Fruit fly (Drosophila melanogaster) whole organism, wandering third instar larva: Measurements from ENCODE around the gene Nlp.

Source experiments
- Abd-B ChIP-seq: fragments of >200 bp; optimal IDR thresholded peaks from 2 replicates; lab custom pipeline; 2017; ENCODE audit warnings: missing biosample characterization, missing genetic modification characterization
- CG32264 ChIP-seq: fragments of 200-800 bp; sonication (Bioruptor generic); optimal IDR thresholded peaks from 2 replicates; lab custom pipeline; 2016; ENCODE audit warnings: missing biosample characterization, missing genetic modification characterization
- CG9705 ChIP-seq: fragments of 200-800 bp; sonication (Bioruptor generic); optimal IDR thresholded peaks from 2 replicates; lab custom pipeline; 2018; ENCODE audit warnings: missing biosample characterization, mild to moderate bottlenecking, missing genetic modification characterization
- CrebA ChIP-seq: fragments of 200-800 bp; sonication (Bioruptor generic); optimal IDR thresholded peaks from 2 replicates; lab custom pipeline; 2016; ENCODE audit warnings: missing biosample characterization, mild to moderate bottlenecking, missing genetic modification characterization, borderline replicate concordance
- Dfd ChIP-seq: fragments of >200 bp; optimal IDR thresholded peaks from 2 replicates; lab custom pipeline; 2017; ENCODE audit warnings: missing biosample characterization, missing genetic modification characterization
- Dif ChIP-seq: fragments of 200-275, 200-300 bp; sonication (Bioruptor generic); optimal IDR thresholded peaks from 2 replicates; lab custom pipeline; 2018; ENCODE audit warnings: missing biosample characterization, missing genetic modification characterization; ENCODE audit not compliant: partially characterized antibody
- GATAd ChIP-seq: sonication (Bioruptor generic); optimal IDR thresholded peaks from 2 replicates; lab custom pipeline; 2016; ENCODE audit warnings: missing biosample characterization, missing genetic modification characterization
- HLH106 ChIP-seq: fragments of 200-800 bp; optimal IDR thresholded peaks from 3 replicates; lab custom pipeline; 2019; ENCODE audit warnings: missing biosample characterization, mild to moderate bottlenecking, missing genetic modification characterization, moderate library complexity
- Hnf4 ChIP-seq: fragments of 200-800 bp; sonication (Bioruptor generic); optimal IDR thresholded peaks from 2 replicates; lab custom pipeline; 2016; ENCODE audit warnings: missing biosample characterization, mild to moderate bottlenecking, missing genetic modification characterization
- Hr78 ChIP-seq: fragments of >200 bp; optimal IDR thresholded peaks from 2 replicates; lab custom pipeline; 2017; ENCODE audit warnings: missing biosample characterization, missing genetic modification characterization
- Hr83 ChIP-seq: fragments of 200-300 bp; sonication (Bioruptor generic); optimal IDR thresholded peaks from 2 replicates; lab custom pipeline; 2016; ENCODE audit warnings: missing biosample characterization, mild to moderate bottlenecking, missing genetic modification characterization, moderate library complexity; ENCODE audit not compliant: poor library complexity, severe bottlenecking
- Jra ChIP-seq: sonication (Bioruptor generic); optimal IDR thresholded peaks from 2 replicates; lab custom pipeline; 2016; ENCODE audit warnings: missing biosample characterization, missing genetic modification characterization
- Myc ChIP-seq: fragments of >200 bp; optimal IDR thresholded peaks from 2 replicates; lab custom pipeline; 2017
- N ChIP-seq: fragments of >200 bp; optimal IDR thresholded peaks from 2 replicates; lab custom pipeline; 2018; ENCODE audit warnings: missing biosample characterization, missing external identifiers, missing genetic modification characterization
- OdsH ChIP-seq: fragments of 200-800 bp; sonication (Bioruptor generic); optimal IDR thresholded peaks from 2 replicates; lab custom pipeline; 2016; ENCODE audit warnings: missing biosample characterization, mild to moderate bottlenecking, missing genetic modification characterization
- Rel ChIP-seq, 2 experiments: fragments of 200-800 bp; sonication (Bioruptor generic) in 1 of 2; optimal IDR thresholded peaks; 2 replicates in 1 of 2; 3 replicates in 1 of 2; lab custom pipeline; 2016 to 2019; ENCODE audit warnings: mild to moderate bottlenecking in 2 of 2, missing biosample characterization in 2 of 2, missing genetic modification characterization in 2 of 2, moderate library complexity in 1 of 2
- Sp1 ChIP-seq: fragments of 200-800 bp; sonication (Bioruptor generic); optimal IDR thresholded peaks from 3 replicates; lab custom pipeline; 2019; ENCODE audit warnings: missing biosample characterization, mild to moderate bottlenecking, missing genetic modification characterization, moderate library complexity
- Vsx2 ChIP-seq: fragments of 200-300, 225-300 bp; sonication (Bioruptor generic); optimal IDR thresholded peaks from 2 replicates; lab custom pipeline; 2018; ENCODE audit warnings: missing biosample characterization, missing genetic modification characterization; ENCODE audit not compliant: partially characterized antibody
- br ChIP-seq: fragments of 200-800 bp; sonication (Bioruptor generic); optimal IDR thresholded peaks from 2 replicates; lab custom pipeline; 2016; ENCODE audit warnings: missing biosample characterization, missing genetic modification characterization
- brk ChIP-seq: fragments of 200-800 bp; sonication (Bioruptor generic); optimal IDR thresholded peaks from 2 replicates; lab custom pipeline; 2016; ENCODE audit warnings: missing biosample characterization, mild to moderate bottlenecking, missing genetic modification characterization
- dl ChIP-seq, 2 experiments: fragments of 175-275, 200-275 bp in 1 of 2; fragments of 200-275 bp in 1 of 2; sonication (Bioruptor generic); optimal IDR thresholded peaks; lab custom pipeline; 2018; ENCODE audit warnings: mild to moderate bottlenecking in 2 of 2, missing biosample characterization in 2 of 2, missing genetic modification characterization in 2 of 2, moderate library complexity in 2 of 2; ENCODE audit not compliant: partially characterized antibody in 2 of 2, insufficient read depth in 1 of 2
- dmrt93B ChIP-seq: fragments of 200-800 bp; sonication (Bioruptor generic); optimal IDR thresholded peaks from 2 replicates; lab custom pipeline; 2018; ENCODE audit warnings: missing biosample characterization, mild to moderate bottlenecking, missing genetic modification characterization
- dsf ChIP-seq: sonication (Bioruptor generic); optimal IDR thresholded peaks from 2 replicates; lab custom pipeline; 2016; ENCODE audit warnings: missing biosample characterization, missing genetic modification characterization, borderline replicate concordance
- ey ChIP-seq: fragments of 200-800 bp; sonication (Bioruptor generic); optimal IDR thresholded peaks from 2 replicates; lab custom pipeline; 2016; ENCODE audit warnings: missing biosample characterization, missing genetic modification characterization
- foxo ChIP-seq, 2 experiments: fragments of 200-800 bp; sonication (Bioruptor generic); optimal IDR thresholded peaks; 2 replicates in 1 of 2; 3 replicates in 1 of 2; lab custom pipeline; 2016 to 2017; ENCODE audit warnings: missing biosample characterization in 2 of 2, missing genetic modification characterization in 2 of 2
- fru ChIP-seq: fragments of 200-800 bp; sonication (Bioruptor generic); optimal IDR thresholded peaks from 3 replicates; lab custom pipeline; 2016; ENCODE audit warnings: missing biosample characterization, mild to moderate bottlenecking, missing genetic modification characterization
- h ChIP-seq: fragments of 200-800 bp; sonication (Bioruptor generic); optimal IDR thresholded peaks from 3 replicates; lab custom pipeline; 2016; ENCODE audit warnings: missing biosample characterization, mild to moderate bottlenecking, missing genetic modification characterization
- jim ChIP-seq: fragments of 175-275, 200-325 bp; sonication (Bioruptor generic); optimal IDR thresholded peaks from 2 replicates; lab custom pipeline; 2016; ENCODE audit warnings: missing biosample characterization, mild to moderate bottlenecking, missing genetic modification characterization
- lola ChIP-seq: fragments of >200 bp; optimal IDR thresholded peaks from 2 replicates; lab custom pipeline; 2017; ENCODE audit warnings: missing biosample characterization, missing genetic modification characterization
- pan ChIP-seq: fragments of >200 bp; optimal IDR thresholded peaks from 2 replicates; lab custom pipeline; 2017
- psq ChIP-seq: fragments of 200-800 bp; sonication (Bioruptor generic); optimal IDR thresholded peaks from 3 replicates; lab custom pipeline; 2017; ENCODE audit warnings: missing biosample characterization, mild to moderate bottlenecking, missing genetic modification characterization, moderate library complexity
- rgr ChIP-seq: fragments of 200-800 bp; sonication (Bioruptor generic); optimal IDR thresholded peaks from 3 replicates; lab custom pipeline; 2016; ENCODE audit warnings: missing biosample characterization, mild to moderate bottlenecking, missing genetic modification characterization
- sage ChIP-seq: fragments of 200-800 bp; sonication (Bioruptor generic); optimal IDR thresholded peaks from 2 replicates; lab custom pipeline; 2016; ENCODE audit warnings: missing biosample characterization, mild to moderate bottlenecking, missing genetic modification characterization
- sv ChIP-seq: fragments of 200-800 bp; sonication (Bioruptor generic); optimal IDR thresholded peaks from 3 replicates; lab custom pipeline; 2016; ENCODE audit warnings: missing biosample characterization, missing genetic modification characterization
- tai ChIP-seq: sonication (Bioruptor generic); optimal IDR thresholded peaks from 2 replicates; lab custom pipeline; 2016; ENCODE audit warnings: missing biosample characterization, missing genetic modification characterization
- usp ChIP-seq: fragments of >200 bp; optimal IDR thresholded peaks from 2 replicates; lab custom pipeline; 2017; ENCODE audit warnings: missing biosample characterization, missing genetic modification characterization
- woc ChIP-seq: sonication (Bioruptor generic); optimal IDR thresholded peaks from 2 replicates; lab custom pipeline; 2016; ENCODE audit warnings: missing biosample characterization, mild to moderate bottlenecking, missing genetic modification characterization

Gene Nlp

DNA sequence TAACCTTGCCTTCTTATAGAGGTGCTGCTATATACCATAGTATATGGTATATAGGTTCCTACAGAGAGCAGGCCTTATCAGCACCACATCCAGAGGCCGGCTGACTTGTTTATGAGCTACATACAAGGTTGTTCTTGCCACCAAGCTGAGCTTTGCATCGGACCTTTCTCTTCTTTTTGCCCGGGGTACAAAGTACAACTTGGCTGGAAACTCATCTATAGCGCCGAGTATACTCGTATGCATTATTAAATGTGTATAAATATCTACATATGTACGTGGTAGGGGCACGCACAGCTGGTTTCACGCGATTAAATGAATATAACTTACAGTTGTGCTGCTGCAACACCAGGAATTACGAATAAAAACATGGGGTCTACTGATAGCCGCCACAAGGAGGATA, 9.3 kb downstream of the Nlp start:
- no peak for TF ChIP-seq brk (GFP tag; lab: Kevin White, UChicago)
- TF ChIP-seq Dif (GFP tag; lab: Kevin White, UChicago): no peak
- no peak for TF ChIP-seq rgr (GFP tag; lab: Kevin White, UChicago)
- TF ChIP-seq CrebA (GFP tag; lab: Kevin White, UChicago): no peak
- no peak for TF ChIP-seq Hr78 (GFP tag; lab: Kevin White, UChicago)
- no peak for TF ChIP-seq woc (GFP tag; lab: Kevin White, UChicago)
- TF ChIP-seq ey (GFP tag; lab: Kevin White, UChicago): no peak
- TF ChIP-seq CG9705 (GFP tag; lab: Kevin White, UChicago): no peak
- no peak for TF ChIP-seq sage (GFP tag; lab: Kevin White, UChicago)
- no peak for TF ChIP-seq Hnf4 (GFP tag; lab: Kevin White, UChicago)
- no peak for TF ChIP-seq fru (GFP tag; lab: Kevin White, UChicago)
- TF ChIP-seq pan: no peak
- TF ChIP-seq, all 38 proteins: peak for 0

dm6 chr3R:30014480-30014879, 9.9 kb downstream of the Nlp start:
- no peak for TF ChIP-seq sage (GFP tag; lab: Kevin White, UChicago)
- TF ChIP-seq woc (GFP tag; lab: Kevin White, UChicago): no peak
- TF ChIP-seq, all 38 proteins: peak for 0

DNA sequence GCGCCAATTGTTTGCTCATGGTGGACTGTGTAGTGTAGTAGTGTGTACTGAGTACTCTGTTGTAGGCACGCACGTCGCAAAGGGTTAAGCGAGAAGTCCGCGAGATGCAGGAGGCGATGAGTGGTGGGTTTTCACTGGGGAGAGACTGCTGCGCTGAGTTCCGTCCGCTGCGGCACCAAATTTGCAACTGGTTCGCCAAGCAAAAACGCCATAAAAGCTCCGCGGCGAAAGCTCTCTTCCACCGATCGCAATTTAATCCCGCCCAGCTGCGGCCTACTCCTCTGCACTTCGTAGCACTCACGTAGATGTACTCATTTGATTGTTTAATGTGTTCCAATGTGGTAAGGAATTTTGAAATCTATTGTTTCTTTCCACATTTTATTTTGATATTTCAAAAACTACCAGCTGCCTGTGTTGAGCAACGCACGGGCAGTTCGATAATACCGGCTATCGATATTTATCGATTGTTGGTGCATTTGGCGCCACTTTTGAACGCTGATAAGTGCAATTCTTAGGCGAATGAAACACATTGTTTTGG, 10.5 kb downstream of the Nlp start, which contains the start of gene CG7920:
Gene CG7920, minus strand, starts transcription at position 308 of the 538 bp plus-strand sequence.
- TF ChIP-seq h (GFP tag; lab: Kevin White, UChicago) (peak; percentile 51), pan (no peak), jim (GFP tag; lab: Kevin White, UChicago) (no peak), fru (GFP tag; lab: Kevin White, UChicago) (peak; percentile 56), Hnf4 (GFP tag; lab: Kevin White, UChicago) (peak; percentile 58), HLH106 (tag; lab: Kevin White, UChicago) (no peak), Hr78 (GFP tag; lab: Kevin White, UChicago) (no peak), GATAd (GFP tag; lab: Kevin White, UChicago) (peak; percentile 82), usp (GFP tag; lab: Kevin White, UChicago) (no peak), CrebA (GFP tag; lab: Kevin White, UChicago) (no peak), Hr83 (GFP tag; lab: Kevin White, UChicago) (no peak), lola (GFP tag; lab: Kevin White, UChicago) (no peak), CG9705 (GFP tag; lab: Kevin White, UChicago) (peak; percentile 37), CG32264 (GFP tag; lab: Kevin White, UChicago) (no peak), foxo (GFP tag; optimal IDR thresholded peaks at IDR 0.05; lab: Kevin White, UChicago) (peak in 1 of 2 experiments; percentile 52), rgr (GFP tag; lab: Kevin White, UChicago) (peak; percentile 56), Dif (GFP tag; lab: Kevin White, UChicago) (peak; percentile 54), tai (GFP tag; lab: Kevin White, UChicago) (no peak), Sp1 (peak; percentile 63), br (peak; percentile 4), brk (GFP tag; lab: Kevin White, UChicago) (no peak), ey (GFP tag; lab: Kevin White, UChicago) (peak; percentile 3), Myc (lab: Kevin White, UChicago) (peak; percentile 1), Jra (GFP tag; lab: Kevin White, UChicago) (peak; percentile 53), Rel (GFP tag; optimal IDR thresholded peaks at IDR 0.05; lab: Kevin White, UChicago) (no peak), Rel (tag; optimal IDR thresholded peaks at IDR 0.05; lab: Kevin White, UChicago) (peak; percentile 70), OdsH (peak; percentile 19), N (GFP tag; lab: Kevin White, UChicago) (no peak), sv (GFP tag; lab: Kevin White, UChicago) (no peak), Vsx2 (GFP tag; lab: Kevin White, UChicago) (peak; percentile 61), dmrt93B (GFP tag; lab: Kevin White, UChicago) (no peak)
- TF ChIP-seq, all 38 proteins: peak for 16

dm6 chr3R:30021009-30021408, 16.4 kb downstream of the Nlp start:
- TF ChIP-seq foxo (GFP tag; optimal IDR thresholded peaks at IDR 0.05; lab: Kevin White, UChicago): peak in 1 of 2 experiments; percentile 12
- peak; percentile 20 for TF ChIP-seq ey (GFP tag; lab: Kevin White, UChicago)
- peak; percentile 22 for TF ChIP-seq fru (GFP tag; lab: Kevin White, UChicago)
- no peak for TF ChIP-seq N (GFP tag; lab: Kevin White, UChicago)
- TF ChIP-seq dl (GFP tag; optimal IDR thresholded peaks at IDR 0.05; lab: Kevin White, UChicago; ENCODE audit: insufficient read depth in 1 of 2, partially characterized antibody in 2 of 2): no peak
- no peak for TF ChIP-seq HLH106 (tag; lab: Kevin White, UChicago)
- no peak for TF ChIP-seq dsf (GFP tag; lab: Kevin White, UChicago)
- no peak for TF ChIP-seq lola (GFP tag; lab: Kevin White, UChicago)
- no peak for TF ChIP-seq Hr83 (GFP tag; lab: Kevin White, UChicago)
- TF ChIP-seq Myc (lab: Kevin White, UChicago): no peak
- TF ChIP-seq Sp1: peak; percentile 7
- no peak for TF ChIP-seq Dif (GFP tag; lab: Kevin White, UChicago)
- TF ChIP-seq Abd-B (GFP tag; lab: Kevin White, UChicago): no peak
- no peak for TF ChIP-seq Hnf4 (GFP tag; lab: Kevin White, UChicago)
- no peak for TF ChIP-seq CG32264 (GFP tag; lab: Kevin White, UChicago)
- no peak for TF ChIP-seq OdsH
- TF ChIP-seq psq (GFP tag; lab: Kevin White, UChicago): peak; percentile 14
- peak; percentile 33 for TF ChIP-seq rgr (GFP tag; lab: Kevin White, UChicago)
- peak; percentile 38 for TF ChIP-seq h (GFP tag; lab: Kevin White, UChicago)
- TF ChIP-seq tai (GFP tag; lab: Kevin White, UChicago): no peak
- TF ChIP-seq GATAd (GFP tag; lab: Kevin White, UChicago): no peak
- no peak for TF ChIP-seq Jra (GFP tag; lab: Kevin White, UChicago)
- no peak for TF ChIP-seq Dfd (GFP tag; lab: Kevin White, UChicago)
- TF ChIP-seq pan: no peak
- TF ChIP-seq jim (GFP tag; lab: Kevin White, UChicago): no peak
- no peak for TF ChIP-seq sage (GFP tag; lab: Kevin White, UChicago)
- TF ChIP-seq br: no peak
